Fruit fly (Drosophila melanogaster) whole organism, wandering third instar larva: ENCODE results near the gene Irk1.

Experiments
- CrebA ChIP-seq: fragments of 200-800 bp; sonication (Bioruptor generic); optimal IDR thresholded peaks from 2 replicates; lab custom pipeline; 2016; ENCODE audit warnings: missing biosample characterization, mild to moderate bottlenecking, missing genetic modification characterization, borderline replicate concordance
- Dif ChIP-seq: fragments of 200-275, 200-300 bp; sonication (Bioruptor generic); optimal IDR thresholded peaks from 2 replicates; lab custom pipeline; 2018; ENCODE audit warnings: missing biosample characterization, missing genetic modification characterization; ENCODE audit not compliant: partially characterized antibody
- HLH106 ChIP-seq: fragments of 200-800 bp; optimal IDR thresholded peaks from 3 replicates; lab custom pipeline; 2019; ENCODE audit warnings: missing biosample characterization, mild to moderate bottlenecking, missing genetic modification characterization, moderate library complexity
- Hr78 ChIP-seq: fragments of >200 bp; optimal IDR thresholded peaks from 2 replicates; lab custom pipeline; 2017; ENCODE audit warnings: missing biosample characterization, missing genetic modification characterization
- pan ChIP-seq: fragments of >200 bp; optimal IDR thresholded peaks from 2 replicates; lab custom pipeline; 2017
- psq ChIP-seq: fragments of 200-800 bp; sonication (Bioruptor generic); optimal IDR thresholded peaks from 3 replicates; lab custom pipeline; 2017; ENCODE audit warnings: missing biosample characterization, mild to moderate bottlenecking, missing genetic modification characterization, moderate library complexity

- TF ChIP-seq CrebA (GFP tag; lab: Kevin White, UChicago) = no peak
- no peak for TF ChIP-seq Hr78 (GFP tag; lab: Kevin White, UChicago)
- no peak for TF ChIP-seq pan (lab: Kevin White, UChicago)
- TF ChIP-seq Dif (GFP tag; lab: Kevin White, UChicago) = no peak
- TF ChIP-seq psq (GFP tag; lab: Kevin White, UChicago) = no peak
- TF ChIP-seq HLH106 (tag; lab: Kevin White, UChicago) = no peak
Observed at dm6 chr3R:23179336-23179735, 11.2 kb downstream of the Irk1 start.
